Worm (Caenorhabditis elegans) whole organism, midembryonic: ENCODE results near the gene srg-21.

ENCODE experiments used
- T22C8.4 ChIP-seq: fragments of 200-800 bp; sonication (Bioruptor generic); IDR thresholded peaks from 2 replicates; pipeline ENCODE4 v1.3.6; 2022; ENCODE audit warnings: missing genetic modification characterization, missing compliant biosample characterization
- cog-1 ChIP-seq: sonication (generic microtip); optimal IDR thresholded peaks from 2 replicates; lab custom pipeline; 2016; ENCODE audit warnings: missing genetic modification characterization, missing compliant biosample characterization
- flt-1 ChIP-seq: fragments of 200-800 bp; sonication (Bioruptor generic); IDR thresholded peaks from 2 replicates; pipeline ENCODE4 v1.3.6; 2022; ENCODE audit warnings: missing genetic modification characterization, missing compliant biosample characterization
- klf-2 ChIP-seq: fragments of 200-800 bp; sonication (Bioruptor generic); conservative IDR thresholded peaks from 2 replicates; pipeline ENCODE4 v1.3.6; 2022; ENCODE audit warnings: missing genetic modification reagents, missing genetic modification characterization, missing compliant biosample characterization
- med-1 ChIP-seq: sonication (generic microtip); optimal IDR thresholded peaks from 2 replicates; lab custom pipeline; 2017; ENCODE audit warnings: missing genetic modification characterization, mild to moderate bottlenecking, missing compliant biosample characterization, antibody characterized with exemption, missing genetic modification reagents; ENCODE audit not compliant: insufficient read depth
- ref-1 ChIP-seq: fragments of 200-800 bp; sonication (Bioruptor generic); conservative IDR thresholded peaks from 2 replicates; pipeline ENCODE4 v1.3.6; 2022; ENCODE audit warnings: missing genetic modification reagents, missing genetic modification characterization, missing compliant biosample characterization
- tab-1 ChIP-seq: fragments of 200-800 bp; sonication (Bioruptor generic); IDR thresholded peaks from 2 replicates; pipeline ENCODE4 v1.3.6; 2022; ENCODE audit warnings: missing genetic modification characterization, missing compliant biosample characterization
- ztf-23 ChIP-seq: fragments of 200-800 bp; sonication (Bioruptor generic); IDR thresholded peaks from 2 replicates; pipeline ENCODE4 v1.3.6; 2022; ENCODE audit warnings: missing genetic modification reagents, missing genetic modification characterization, missing compliant biosample characterization
- ztf-29 ChIP-seq: fragments of 200-800 bp; sonication (Bioruptor generic); IDR thresholded peaks from 2 replicates; pipeline ENCODE4 v1.3.6; 2022; ENCODE audit warnings: missing genetic modification reagents, missing genetic modification characterization, missing compliant biosample characterization

The srg-21 gene

ce11 chrII:3091268-3091667, at the start of gene srg-21:
Gene srg-21 (minus strand): TSS chrII:3091368.
- TF ChIP-seq T22C8.4 (GFP tag; lab: Robert Waterston, UW) (no peak), cog-1 (tag; lab: Kevin White, UChicago) (no peak), tab-1 (no peak), ref-1 (no peak), med-1 (GFP tag; lab: Kevin White, UChicago) (no peak), flt-1 (GFP tag; lab: Robert Waterston, UW) (no peak), klf-2 (GFP tag; lab: Robert Waterston, UW) (no peak), ztf-29 (GFP tag; lab: Robert Waterston, UW) (no peak), ztf-23 (GFP tag; lab: Robert Waterston, UW) (no peak)

- no peak for TF ChIP-seq klf-2 (GFP tag; lab: Robert Waterston, UW)
- no peak for TF ChIP-seq flt-1 (GFP tag; lab: Robert Waterston, UW)
- no peak for TF ChIP-seq ztf-23 (GFP tag; lab: Robert Waterston, UW)
- TF ChIP-seq ztf-29 (GFP tag; lab: Robert Waterston, UW) = no peak
- TF ChIP-seq T22C8.4 (GFP tag; lab: Robert Waterston, UW) = no peak
- no peak for TF ChIP-seq med-1 (GFP tag; lab: Kevin White, UChicago)
- no peak for TF ChIP-seq ref-1
- no peak for TF ChIP-seq tab-1
- TF ChIP-seq cog-1 (tag; lab: Kevin White, UChicago) = no peak
Measured at ce11 chrII:3137804-3138203, 46.6 kb upstream of the srg-21 start, which contains the start of gene sri-54. Gene sri-54 (minus strand): TSS chrII:3137904.

- TF ChIP-seq med-1 (GFP tag; lab: Kevin White, UChicago) (no peak), ztf-29 (GFP tag; lab: Robert Waterston, UW) (peak; percentile 20; the same call in 1 of the 2 replicates), tab-1 (no peak), klf-2 (GFP tag; lab: Robert Waterston, UW) (no peak), T22C8.4 (GFP tag; lab: Robert Waterston, UW) (no peak), ref-1 (no peak)
Measured at ce11 chrII:3135293-3135692, 44.1 kb upstream of the srg-21 start.

- no peak for TF ChIP-seq tab-1
- no peak for TF ChIP-seq cog-1 (tag; lab: Kevin White, UChicago)
- no peak for TF ChIP-seq ztf-23 (GFP tag; lab: Robert Waterston, UW)
- TF ChIP-seq T22C8.4 (GFP tag; lab: Robert Waterston, UW) = no peak
- TF ChIP-seq flt-1 (GFP tag; lab: Robert Waterston, UW) = no peak
- no peak for TF ChIP-seq ztf-29 (GFP tag; lab: Robert Waterston, UW)
- no peak for TF ChIP-seq klf-2 (GFP tag; lab: Robert Waterston, UW)
- no peak for TF ChIP-seq ref-1
- no peak for TF ChIP-seq med-1 (GFP tag; lab: Kevin White, UChicago)
Measured at ce11 chrII:3129007-3129406, 37.8 kb upstream of the srg-21 start, which contains the start of gene chil-24. Gene chil-24 (plus strand): TSS chrII:3129162.

- 0 out of 2 replicates have a peak, but pooled peaks have one; percentile 32 for TF ChIP-seq ztf-23 (GFP tag; lab: Robert Waterston, UW)
Measured at ce11 chrII:3126741-3127140, 35.6 kb upstream of the srg-21 start, which contains the start of gene ins-31. Gene ins-31 (plus strand): TSS chrII:3127041.

ce11 chrII:3126341-3126740, 35.2 kb upstream of the srg-21 start, which contains the start of gene ins-19:
Gene ins-19 (minus strand): TSS chrII:3126441.
- TF ChIP-seq med-1 (GFP tag; lab: Kevin White, UChicago) (no peak), ztf-23 (GFP tag; lab: Robert Waterston, UW) (no peak), tab-1 (no peak), cog-1 (tag; lab: Kevin White, UChicago) (no peak), klf-2 (GFP tag; lab: Robert Waterston, UW) (no peak), ztf-29 (GFP tag; lab: Robert Waterston, UW) (no peak), flt-1 (GFP tag; lab: Robert Waterston, UW) (no peak), T22C8.4 (GFP tag; lab: Robert Waterston, UW) (no peak), ref-1 (no peak)

ce11 chrII:3123206-3123605, 32.0 kb upstream of the srg-21 start, which contains the start of gene srh-71:
Gene srh-71 (plus strand): TSS chrII:3123506.
- TF ChIP-seq ztf-29 (GFP tag; lab: Robert Waterston, UW) (no peak), med-1 (GFP tag; lab: Kevin White, UChicago) (no peak), tab-1 (no peak), T22C8.4 (GFP tag; lab: Robert Waterston, UW) (no peak), klf-2 (GFP tag; lab: Robert Waterston, UW) (no peak), flt-1 (GFP tag; lab: Robert Waterston, UW) (no peak)

ce11 chrII:3118907-3119382, 27.8 kb upstream of the srg-21 start, which contains the start of gene T10D4.6:
Gene T10D4.6 (plus strand): TSS chrII:3119332.
- TF ChIP-seq klf-2 (GFP tag; lab: Robert Waterston, UW) (no peak), cog-1 (tag; lab: Kevin White, UChicago) (peak; percentile 15), ref-1 (no peak), flt-1 (GFP tag; lab: Robert Waterston, UW) (no peak), ztf-23 (GFP tag; lab: Robert Waterston, UW) (no peak), T22C8.4 (GFP tag; lab: Robert Waterston, UW) (peak; percentile 53), ztf-29 (GFP tag; lab: Robert Waterston, UW) (no peak), med-1 (GFP tag; lab: Kevin White, UChicago) (no peak), tab-1 (no peak)

- TF ChIP-seq ztf-29 (GFP tag; lab: Robert Waterston, UW) (no peak), ref-1 (no peak)
Measured at ce11 chrII:3117471-3117870, 26.3 kb upstream of the srg-21 start, which contains the start of gene T10D4.7. Gene T10D4.7 (plus strand): TSS chrII:3117771.

ce11 chrII:3113934-3114333, 22.8 kb upstream of the srg-21 start, which contains the start of gene clec-123:
Gene clec-123 (plus strand): TSS chrII:3114234.
- TF ChIP-seq ztf-29 (GFP tag; lab: Robert Waterston, UW) = no peak
- TF ChIP-seq ref-1 = no peak
- TF ChIP-seq ztf-23 (GFP tag; lab: Robert Waterston, UW) = no peak
- no peak for TF ChIP-seq flt-1 (GFP tag; lab: Robert Waterston, UW)
- no peak for TF ChIP-seq klf-2 (GFP tag; lab: Robert Waterston, UW)
- no peak for TF ChIP-seq med-1 (GFP tag; lab: Kevin White, UChicago)
- TF ChIP-seq cog-1 (tag; lab: Kevin White, UChicago) = no peak
- no peak for TF ChIP-seq tab-1
- no peak for TF ChIP-seq T22C8.4 (GFP tag; lab: Robert Waterston, UW)
